Worm (Caenorhabditis elegans) whole organism, young adult: Measurements from ENCODE around the gene R05H5.4.

Experiments
- C17E4.6 ChIP-seq: fragments of 200-800 bp; sonication (Bioruptor generic); IDR thresholded peaks from 2 replicates; pipeline ENCODE4 v1.3.6; 2022; ENCODE audit warnings: missing genetic modification reagents, missing genetic modification characterization, missing compliant biosample characterization
- ama-1 ChIP-seq, 3 experiments: fragments of 150-350 bp in 1 of 3; sonication (generic microtip) in 2 of 3; optimal IDR thresholded peaks; 2 replicates each; lab custom pipeline; 2014 to 2018; ENCODE audit warnings: missing biosample characterization in 2 of 3, missing genetic modification characterization in 2 of 3, missing genetic modification reagents in 2 of 3
- ceh-100 ChIP-seq: fragments of 200-800 bp; sonication (Bioruptor generic); IDR thresholded peaks from 2 replicates; pipeline ENCODE4 v1.3.6; 2022; ENCODE audit warnings: missing genetic modification reagents, missing genetic modification characterization, missing compliant biosample characterization
- egl-44 ChIP-seq: fragments of 200-800 bp; sonication (Bioruptor generic); IDR thresholded peaks from 2 replicates; pipeline ENCODE4 v1.3.6; 2022; ENCODE audit warnings: missing genetic modification reagents, missing genetic modification characterization, missing compliant biosample characterization
- ets-4 ChIP-seq: fragments of 200-800 bp; sonication (Bioruptor generic); optimal IDR thresholded peaks from 2 replicates; lab custom pipeline; 2018; ENCODE audit warnings: mild to moderate bottlenecking, missing genetic modification characterization, missing compliant biosample characterization
- gei-17 ChIP-seq: fragments of 200-800 bp; sonication (Bioruptor generic); optimal IDR thresholded peaks from 2 replicates; lab custom pipeline; 2018; ENCODE audit warnings: mild to moderate bottlenecking, missing genetic modification characterization, missing compliant biosample characterization
- hsf-1 ChIP-seq: fragments of 200-800 bp; sonication (Bioruptor generic); IDR thresholded peaks from 2 replicates; pipeline ENCODE4 v1.3.6; 2022; ENCODE audit warnings: missing genetic modification reagents, missing genetic modification characterization, missing compliant biosample characterization
- madf-8 ChIP-seq: fragments of 200-800 bp; sonication (Bioruptor generic); conservative IDR thresholded peaks from 2 replicates; pipeline ENCODE4 v1.3.6; 2022; ENCODE audit warnings: missing genetic modification reagents, missing genetic modification characterization, missing compliant biosample characterization
- rcor-1 ChIP-seq: fragments of 200-800 bp; sonication (Bioruptor generic); IDR thresholded peaks from 2 replicates; pipeline ENCODE4 v1.3.6; 2022; ENCODE audit warnings: missing genetic modification reagents, missing genetic modification characterization, missing compliant biosample characterization
- sdz-38 ChIP-seq: sonication (generic microtip); optimal IDR thresholded peaks from 2 replicates; lab custom pipeline; 2016; ENCODE audit warnings: missing genotype, missing genetic modification characterization, missing compliant biosample characterization
- snpc-4 ChIP-seq, 5 experiments: fragments of 150-350 bp in 1 of 5; sonication (generic microtip) in 4 of 5; optimal IDR thresholded peaks; 2 replicates each; lab custom pipeline; 2014 to 2018; ENCODE audit warnings: missing genetic modification characterization in 5 of 5, missing biosample characterization in 3 of 5, antibody characterized with exemption in 2 of 5, mild to moderate bottlenecking in 2 of 5, missing compliant biosample characterization in 2 of 5, missing genotype in 2 of 5, moderate library complexity in 2 of 5, missing genetic modification reagents in 1 of 5
- tlf-1 ChIP-seq: fragments of 200-800 bp; sonication (Bioruptor generic); optimal IDR thresholded peaks from 2 replicates; lab custom pipeline; 2018; ENCODE audit warnings: mild to moderate bottlenecking, missing genetic modification characterization, missing compliant biosample characterization
- unc-62 ChIP-seq: fragments of 150-350 bp; optimal IDR thresholded peaks from 2 replicates; lab custom pipeline; 2014; ENCODE audit warnings: missing biosample characterization, missing genetic modification reagents, missing genetic modification characterization
- ztf-6 ChIP-seq: fragments of 200-800 bp; sonication (Bioruptor generic); IDR thresholded peaks from 2 replicates; pipeline ENCODE4 v1.3.6; 2022; ENCODE audit warnings: missing genetic modification reagents, missing genetic modification characterization, missing compliant biosample characterization

- TF ChIP-seq madf-8 (GFP tag; lab: Robert Waterston, UW), result no peak
- no peak for TF ChIP-seq ets-4
- no peak for TF ChIP-seq egl-44 (GFP tag; lab: Robert Waterston, UW)
- TF ChIP-seq rcor-1 (GFP tag; lab: Robert Waterston, UW), result no peak
- TF ChIP-seq tlf-1 (GFP tag; lab: Kevin White, UChicago), result no peak
- TF ChIP-seq hsf-1, result no peak
- TF ChIP-seq snpc-4 (GFP tag; optimal IDR thresholded peaks at IDR 0.05; lab: Kevin White, UChicago), result no peak
- TF ChIP-seq snpc-4 (tag; optimal IDR thresholded peaks at IDR 0.05; lab: Kevin White, UChicago), result no peak
- TF ChIP-seq sdz-38 (tag; lab: Kevin White, UChicago), result no peak
- no peak for TF ChIP-seq ztf-6
- no peak for TF ChIP-seq C17E4.6 (GFP tag; lab: Robert Waterston, UW)
- TF ChIP-seq unc-62 (GFP tag; lab: Kevin White, UChicago), result no peak
- TF ChIP-seq gei-17 (GFP tag; lab: Kevin White, UChicago), result no peak
- no peak for TF ChIP-seq ama-1 (optimal IDR thresholded peaks at IDR 0.05; lab: Kevin White, UChicago)
- TF ChIP-seq ama-1 (GFP tag; optimal IDR thresholded peaks at IDR 0.05; lab: Kevin White, UChicago), result no peak
- no peak for TF ChIP-seq ceh-100
These were observed 1.3 kb downstream of the R05H5.4 start for ce11 chrII:10198486-10198885.
